Worm (Caenorhabditis elegans) whole organism, L3 larva: ENCODE data around the gene srd-51.

Experiments
- egl-27 ChIP-seq: sonication (generic microtip); optimal IDR thresholded peaks from 4 replicates; lab custom pipeline; 2017; ENCODE audit warnings: missing biosample characterization, missing genetic modification reagents, missing genetic modification characterization
- elt-3 ChIP-seq, 3 experiments: fragments of 150-350 bp in 1 of 3; sonication (generic microtip) in 2 of 3; optimal IDR thresholded peaks; 2 replicates in 2 of 3; 4 replicates in 1 of 3; lab custom pipeline; 2014 to 2017; ENCODE audit warnings: missing biosample characterization in 3 of 3, missing genetic modification characterization in 3 of 3
- fkh-10 ChIP-seq: sonication (generic microtip); optimal IDR thresholded peaks from 2 replicates; lab custom pipeline; 2017; ENCODE audit warnings: missing biosample characterization, missing genetic modification reagents, missing genetic modification characterization
- nhr-12 ChIP-seq: fragments of 150-350 bp; optimal IDR thresholded peaks from 2 replicates; lab custom pipeline; 2014; ENCODE audit warnings: missing biosample characterization, missing genetic modification characterization

- no peak for TF ChIP-seq egl-27
- no peak for TF ChIP-seq elt-3 (tag; optimal IDR thresholded peaks at IDR 0.05; lab: Kevin White, UChicago)
- no peak for TF ChIP-seq fkh-10 (GFP tag; lab: Kevin White, UChicago)
- TF ChIP-seq nhr-12, result no peak
Measured at ce11 chrX:13510234-13510837, 25.6 kb upstream of the srd-51 start.
